Worm (Caenorhabditis elegans) whole organism, early embryonic: Measurements from ENCODE around the gene igcm-2.

Experiments
- ama-1 ChIP-seq: fragments of 150-350 bp; optimal IDR thresholded peaks from 2 replicates; lab custom pipeline; 2014
- ceh-13 ChIP-seq: fragments of 200-800 bp; sonication (Bioruptor generic); optimal IDR thresholded peaks from 2 replicates; lab custom pipeline; 2018; ENCODE audit warnings: mild to moderate bottlenecking, missing genetic modification characterization, missing compliant biosample characterization
- tbx-37 ChIP-seq: fragments of 200-800 bp; sonication (Bioruptor generic); conservative IDR thresholded peaks from 2 replicates; pipeline ENCODE4 v1.3.6; 2022; ENCODE audit warnings: missing genetic modification reagents, missing genetic modification characterization, missing compliant biosample characterization

ce11 chrX:6369717-6370116, 21.7 kb downstream of the igcm-2 start, which contains the start of gene C03B1.2:
- TF ChIP-seq tbx-37 (GFP tag; lab: Robert Waterston, UW), result no peak
- TF ChIP-seq ceh-13 (GFP tag; lab: Kevin White, UChicago), result no peak
- TF ChIP-seq ama-1, result no peak
